Fruit fly (Drosophila melanogaster): ENCODE data around the gene Cdk5alpha.

- TF ChIP-seq kay (GFP tag; ENCODE audit: borderline replicate concordance) (no peak), CG7101 (tag; optimal IDR thresholded peaks at IDR 0.05) (no peak), pad (GFP tag; optimal IDR thresholded peaks at IDR 0.05) (no peak), cic (GFP tag; optimal IDR thresholded peaks at IDR 0.05) (no peak), Crg-1 (GFP tag; optimal IDR thresholded peaks at IDR 0.05) (no peak)
Observed at dm6 chr2L:10334213-10334612, 23.5 kb upstream of the Cdk5alpha start.
